Worm (Caenorhabditis elegans): ENCODE data around the gene mask-1.

DNA sequence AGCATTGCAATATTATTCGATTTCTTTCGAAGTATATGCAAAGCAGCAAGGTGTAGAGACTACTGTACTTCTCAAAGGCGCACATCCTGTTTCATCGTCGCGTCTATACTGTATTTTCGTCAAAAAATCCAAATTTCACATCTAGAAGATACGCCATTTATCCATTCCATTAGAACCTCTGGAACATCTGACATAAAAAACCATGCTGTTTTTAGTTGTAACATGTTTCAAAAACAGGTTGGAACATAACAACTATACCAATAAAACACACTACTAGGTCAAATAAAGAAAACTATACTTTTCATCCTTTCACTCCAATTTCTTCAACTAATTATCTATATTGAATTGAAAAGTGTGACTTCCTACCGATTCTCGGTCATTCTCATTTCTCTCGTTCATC, 14.4 kb upstream of the mask-1 start, which contains the start of gene ugt-59:
- TF ChIP-seq elt-1 (tag; optimal IDR thresholded peaks at IDR 0.05) (no peak), pqm-1 (tag; optimal IDR thresholded peaks at IDR 0.05) (no peak), nhr-11 (tag; optimal IDR thresholded peaks at IDR 0.05) (no peak), pha-4 (tag; optimal IDR thresholded peaks at IDR 0.05) (no peak), egl-27 (tag; optimal IDR thresholded peaks at IDR 0.05) (no peak), nhr-12 (tag; optimal IDR thresholded peaks at IDR 0.05) (no peak), ZK546.5 (tag; optimal IDR thresholded peaks at IDR 0.05) (no peak), unc-62 (GFP tag; optimal IDR thresholded peaks at IDR 0.05) (no peak), nhr-23 (tag; optimal IDR thresholded peaks at IDR 0.05) (no peak), R02D3.7 (tag; optimal IDR thresholded peaks at IDR 0.05) (no peak), ama-1 (optimal IDR thresholded peaks at IDR 0.05) (no peak), daf-12 (tag; optimal IDR thresholded peaks at IDR 0.05) (no peak), lin-15B (tag; optimal IDR thresholded peaks at IDR 0.05) (no peak)
